Fruit fly (Drosophila melanogaster) whole organism, wandering third instar larva: ENCODE data around the gene CG31249.
A peak's percentile ranks its signal among the peaks of the same experiment; 100 is the strongest.

Source experiments
- Abd-B ChIP-seq: fragments of >200 bp; optimal IDR thresholded peaks from 2 replicates; lab custom pipeline; 2017; ENCODE audit warnings: missing biosample characterization, missing genetic modification characterization
- CG32264 ChIP-seq: fragments of 200-800 bp; sonication (Bioruptor generic); optimal IDR thresholded peaks from 2 replicates; lab custom pipeline; 2016; ENCODE audit warnings: missing biosample characterization, missing genetic modification characterization
- CG9705 ChIP-seq: fragments of 200-800 bp; sonication (Bioruptor generic); optimal IDR thresholded peaks from 2 replicates; lab custom pipeline; 2018; ENCODE audit warnings: missing biosample characterization, mild to moderate bottlenecking, missing genetic modification characterization
- CrebA ChIP-seq: fragments of 200-800 bp; sonication (Bioruptor generic); optimal IDR thresholded peaks from 2 replicates; lab custom pipeline; 2016; ENCODE audit warnings: missing biosample characterization, mild to moderate bottlenecking, missing genetic modification characterization, borderline replicate concordance
- Dfd ChIP-seq: fragments of >200 bp; optimal IDR thresholded peaks from 2 replicates; lab custom pipeline; 2017; ENCODE audit warnings: missing biosample characterization, missing genetic modification characterization
- Dif ChIP-seq: fragments of 200-275, 200-300 bp; sonication (Bioruptor generic); optimal IDR thresholded peaks from 2 replicates; lab custom pipeline; 2018; ENCODE audit warnings: missing biosample characterization, missing genetic modification characterization; ENCODE audit not compliant: partially characterized antibody
- GATAd ChIP-seq: sonication (Bioruptor generic); optimal IDR thresholded peaks from 2 replicates; lab custom pipeline; 2016; ENCODE audit warnings: missing biosample characterization, missing genetic modification characterization
- HLH106 ChIP-seq: fragments of 200-800 bp; optimal IDR thresholded peaks from 3 replicates; lab custom pipeline; 2019; ENCODE audit warnings: missing biosample characterization, mild to moderate bottlenecking, missing genetic modification characterization, moderate library complexity
- Hnf4 ChIP-seq: fragments of 200-800 bp; sonication (Bioruptor generic); optimal IDR thresholded peaks from 2 replicates; lab custom pipeline; 2016; ENCODE audit warnings: missing biosample characterization, mild to moderate bottlenecking, missing genetic modification characterization
- Hr78 ChIP-seq: fragments of >200 bp; optimal IDR thresholded peaks from 2 replicates; lab custom pipeline; 2017; ENCODE audit warnings: missing biosample characterization, missing genetic modification characterization
- Hr83 ChIP-seq: fragments of 200-300 bp; sonication (Bioruptor generic); optimal IDR thresholded peaks from 2 replicates; lab custom pipeline; 2016; ENCODE audit warnings: missing biosample characterization, mild to moderate bottlenecking, missing genetic modification characterization, moderate library complexity; ENCODE audit not compliant: poor library complexity, severe bottlenecking
- Jra ChIP-seq: sonication (Bioruptor generic); optimal IDR thresholded peaks from 2 replicates; lab custom pipeline; 2016; ENCODE audit warnings: missing biosample characterization, missing genetic modification characterization
- Myc ChIP-seq: fragments of >200 bp; optimal IDR thresholded peaks from 2 replicates; lab custom pipeline; 2017
- N ChIP-seq: fragments of >200 bp; optimal IDR thresholded peaks from 2 replicates; lab custom pipeline; 2018; ENCODE audit warnings: missing biosample characterization, missing external identifiers, missing genetic modification characterization
- OdsH ChIP-seq: fragments of 200-800 bp; sonication (Bioruptor generic); optimal IDR thresholded peaks from 2 replicates; lab custom pipeline; 2016; ENCODE audit warnings: missing biosample characterization, mild to moderate bottlenecking, missing genetic modification characterization
- Rel ChIP-seq, 2 experiments: fragments of 200-800 bp; sonication (Bioruptor generic) in 1 of 2; optimal IDR thresholded peaks; 2 replicates in 1 of 2; 3 replicates in 1 of 2; lab custom pipeline; 2016 to 2019; ENCODE audit warnings: mild to moderate bottlenecking in 2 of 2, missing biosample characterization in 2 of 2, missing genetic modification characterization in 2 of 2, moderate library complexity in 1 of 2
- Sp1 ChIP-seq: fragments of 200-800 bp; sonication (Bioruptor generic); optimal IDR thresholded peaks from 3 replicates; lab custom pipeline; 2019; ENCODE audit warnings: missing biosample characterization, mild to moderate bottlenecking, missing genetic modification characterization, moderate library complexity
- Vsx2 ChIP-seq: fragments of 200-300, 225-300 bp; sonication (Bioruptor generic); optimal IDR thresholded peaks from 2 replicates; lab custom pipeline; 2018; ENCODE audit warnings: missing biosample characterization, missing genetic modification characterization; ENCODE audit not compliant: partially characterized antibody
- br ChIP-seq: fragments of 200-800 bp; sonication (Bioruptor generic); optimal IDR thresholded peaks from 2 replicates; lab custom pipeline; 2016; ENCODE audit warnings: missing biosample characterization, missing genetic modification characterization
- dl ChIP-seq, 2 experiments: fragments of 175-275, 200-275 bp in 1 of 2; fragments of 200-275 bp in 1 of 2; sonication (Bioruptor generic); optimal IDR thresholded peaks; lab custom pipeline; 2018; ENCODE audit warnings: mild to moderate bottlenecking in 2 of 2, missing biosample characterization in 2 of 2, missing genetic modification characterization in 2 of 2, moderate library complexity in 2 of 2; ENCODE audit not compliant: partially characterized antibody in 2 of 2, insufficient read depth in 1 of 2
- dmrt93B ChIP-seq: fragments of 200-800 bp; sonication (Bioruptor generic); optimal IDR thresholded peaks from 2 replicates; lab custom pipeline; 2018; ENCODE audit warnings: missing biosample characterization, mild to moderate bottlenecking, missing genetic modification characterization
- ey ChIP-seq: fragments of 200-800 bp; sonication (Bioruptor generic); optimal IDR thresholded peaks from 2 replicates; lab custom pipeline; 2016; ENCODE audit warnings: missing biosample characterization, missing genetic modification characterization
- foxo ChIP-seq, 2 experiments: fragments of 200-800 bp; sonication (Bioruptor generic); optimal IDR thresholded peaks; 2 replicates in 1 of 2; 3 replicates in 1 of 2; lab custom pipeline; 2016 to 2017; ENCODE audit warnings: missing biosample characterization in 2 of 2, missing genetic modification characterization in 2 of 2
- fru ChIP-seq: fragments of 200-800 bp; sonication (Bioruptor generic); optimal IDR thresholded peaks from 3 replicates; lab custom pipeline; 2016; ENCODE audit warnings: missing biosample characterization, mild to moderate bottlenecking, missing genetic modification characterization
- h ChIP-seq: fragments of 200-800 bp; sonication (Bioruptor generic); optimal IDR thresholded peaks from 3 replicates; lab custom pipeline; 2016; ENCODE audit warnings: missing biosample characterization, mild to moderate bottlenecking, missing genetic modification characterization
- jim ChIP-seq: fragments of 175-275, 200-325 bp; sonication (Bioruptor generic); optimal IDR thresholded peaks from 2 replicates; lab custom pipeline; 2016; ENCODE audit warnings: missing biosample characterization, mild to moderate bottlenecking, missing genetic modification characterization
- lola ChIP-seq: fragments of >200 bp; optimal IDR thresholded peaks from 2 replicates; lab custom pipeline; 2017; ENCODE audit warnings: missing biosample characterization, missing genetic modification characterization
- psq ChIP-seq: fragments of 200-800 bp; sonication (Bioruptor generic); optimal IDR thresholded peaks from 3 replicates; lab custom pipeline; 2017; ENCODE audit warnings: missing biosample characterization, mild to moderate bottlenecking, missing genetic modification characterization, moderate library complexity
- rgr ChIP-seq: fragments of 200-800 bp; sonication (Bioruptor generic); optimal IDR thresholded peaks from 3 replicates; lab custom pipeline; 2016; ENCODE audit warnings: missing biosample characterization, mild to moderate bottlenecking, missing genetic modification characterization
- sv ChIP-seq: fragments of 200-800 bp; sonication (Bioruptor generic); optimal IDR thresholded peaks from 3 replicates; lab custom pipeline; 2016; ENCODE audit warnings: missing biosample characterization, missing genetic modification characterization
- tai ChIP-seq: sonication (Bioruptor generic); optimal IDR thresholded peaks from 2 replicates; lab custom pipeline; 2016; ENCODE audit warnings: missing biosample characterization, missing genetic modification characterization
- woc ChIP-seq: sonication (Bioruptor generic); optimal IDR thresholded peaks from 2 replicates; lab custom pipeline; 2016; ENCODE audit warnings: missing biosample characterization, mild to moderate bottlenecking, missing genetic modification characterization

The CG31249 gene

dm6 chr3R:17646102-17647050, 40.5 kb downstream of the CG31249 start:
- TF ChIP-seq CG9705 (GFP tag; lab: Kevin White, UChicago), result no peak
- no peak for TF ChIP-seq psq (GFP tag; lab: Kevin White, UChicago)
- no peak for TF ChIP-seq h (GFP tag; lab: Kevin White, UChicago)
- TF ChIP-seq Dif (GFP tag; lab: Kevin White, UChicago), result no peak
- TF ChIP-seq CrebA (GFP tag; lab: Kevin White, UChicago), result peak; percentile 30
- no peak for TF ChIP-seq Vsx2 (GFP tag; lab: Kevin White, UChicago)
- TF ChIP-seq lola (GFP tag; lab: Kevin White, UChicago), result no peak
- TF ChIP-seq jim (GFP tag; lab: Kevin White, UChicago), result no peak
- no peak for TF ChIP-seq Hr83 (GFP tag; lab: Kevin White, UChicago)
- no peak for TF ChIP-seq GATAd (GFP tag; lab: Kevin White, UChicago)
- TF ChIP-seq Rel (GFP tag; optimal IDR thresholded peaks at IDR 0.05; lab: Kevin White, UChicago), result no peak
- no peak for TF ChIP-seq Rel (tag; optimal IDR thresholded peaks at IDR 0.05; lab: Kevin White, UChicago)
- TF ChIP-seq Abd-B (GFP tag; lab: Kevin White, UChicago), result no peak
- no peak for TF ChIP-seq rgr
- no peak for TF ChIP-seq N (GFP tag; lab: Kevin White, UChicago)
- TF ChIP-seq tai (GFP tag; lab: Kevin White, UChicago), result no peak
- TF ChIP-seq foxo (GFP tag; optimal IDR thresholded peaks at IDR 0.05; lab: Kevin White, UChicago), result no peak
- TF ChIP-seq CG32264 (GFP tag; lab: Kevin White, UChicago), result no peak
- TF ChIP-seq HLH106 (tag; lab: Kevin White, UChicago), result peak; percentile 6
- TF ChIP-seq woc (GFP tag; lab: Kevin White, UChicago), result peak; percentile 52
- TF ChIP-seq Sp1 (GFP tag; lab: Kevin White, UChicago), result no peak
- TF ChIP-seq OdsH (GFP tag; lab: Kevin White, UChicago), result no peak
- no peak for TF ChIP-seq dmrt93B (GFP tag; lab: Kevin White, UChicago)
- TF ChIP-seq Myc (lab: Kevin White, UChicago), result peak; percentile 12
- no peak for TF ChIP-seq dl (GFP tag; optimal IDR thresholded peaks at IDR 0.05; lab: Kevin White, UChicago; ENCODE audit: insufficient read depth in 1 of 2, partially characterized antibody in 2 of 2)
- no peak for TF ChIP-seq Jra (GFP tag; lab: Kevin White, UChicago)
- TF ChIP-seq Hnf4, result no peak
- TF ChIP-seq Dfd, result no peak
- TF ChIP-seq Hr78 (GFP tag; lab: Kevin White, UChicago), result no peak
- no peak for TF ChIP-seq fru (GFP tag; lab: Kevin White, UChicago)
- no peak for TF ChIP-seq sv (GFP tag; lab: Kevin White, UChicago)
- no peak for TF ChIP-seq br (GFP tag; lab: Kevin White, UChicago)
- TF ChIP-seq ey, result peak; percentile 4

dm6 chr3R:17645239-17645638, 41.6 kb downstream of the CG31249 start:
- TF ChIP-seq CG32264 (GFP tag; lab: Kevin White, UChicago), result no peak
- no peak for TF ChIP-seq Rel (GFP tag; optimal IDR thresholded peaks at IDR 0.05; lab: Kevin White, UChicago)
- TF ChIP-seq Rel (tag; optimal IDR thresholded peaks at IDR 0.05; lab: Kevin White, UChicago), result peak; percentile 16

- TF ChIP-seq OdsH (GFP tag; lab: Kevin White, UChicago) (no peak), Rel (GFP tag; optimal IDR thresholded peaks at IDR 0.05; lab: Kevin White, UChicago) (no peak), Rel (tag; optimal IDR thresholded peaks at IDR 0.05; lab: Kevin White, UChicago) (peak; percentile 72)
These were observed 42.9 kb downstream of the CG31249 start for dm6 chr3R:17644019-17644418.
